Fruit fly (Drosophila melanogaster) whole organism, prepupa: ENCODE results near the gene CG7860.

ENCODE experiments used
- Blimp-1 ChIP-seq: fragments of 200-800 bp; sonication (Bioruptor generic); optimal IDR thresholded peaks from 3 replicates; lab custom pipeline; 2017; ENCODE audit warnings: missing biosample characterization, missing genetic modification characterization, mild to moderate bottlenecking, moderate library complexity, missing genetic modification reagents
- CG10631 ChIP-seq: fragments of 200-800 bp; sonication (Bioruptor generic); optimal IDR thresholded peaks from 2 replicates; lab custom pipeline; 2016; ENCODE audit warnings: missing biosample characterization, missing genetic modification characterization
- CG10669 ChIP-seq: fragments of 200-800 bp; sonication (Bioruptor generic); optimal IDR thresholded peaks from 3 replicates; lab custom pipeline; 2018; ENCODE audit warnings: missing biosample characterization, mild to moderate bottlenecking, missing genetic modification characterization, moderate library complexity
- CG11294 ChIP-seq: fragments of 200-800 bp; sonication (Bioruptor generic); IDR thresholded peaks from 2 replicates; pipeline ENCODE4 v1.3.6; 2022; ENCODE audit warnings: missing biosample characterization, missing genetic modification characterization
- CG11902 ChIP-seq: fragments of 200-800 bp; sonication (Bioruptor generic); optimal IDR thresholded peaks from 3 replicates; lab custom pipeline; 2016; ENCODE audit warnings: missing biosample characterization, missing genetic modification characterization
- CG15336 ChIP-seq: fragments of 200-800 bp; sonication (Bioruptor generic); IDR thresholded peaks from 2 replicates; pipeline ENCODE4 v1.3.6; 2022; ENCODE audit warnings: missing biosample characterization, missing genetic modification characterization
- CG1621 ChIP-seq: fragments of 200-800 bp; sonication (Bioruptor generic); optimal IDR thresholded peaks from 3 replicates; lab custom pipeline; 2018; ENCODE audit warnings: missing biosample characterization, mild to moderate bottlenecking, missing genetic modification characterization
- CG16779 ChIP-seq: fragments of 200-800 bp; sonication (Bioruptor generic); optimal IDR thresholded peaks from 3 replicates; lab custom pipeline; 2017; ENCODE audit warnings: missing biosample characterization, mild to moderate bottlenecking, missing genetic modification characterization
- CG3032 ChIP-seq: fragments of 200-800 bp; optimal IDR thresholded peaks from 2 replicates; lab custom pipeline; 2019; ENCODE audit warnings: missing biosample characterization, mild to moderate bottlenecking, missing genetic modification characterization, moderate library complexity
- CG31627 ChIP-seq: fragments of 200-800 bp; sonication (Bioruptor generic); optimal IDR thresholded peaks from 3 replicates; lab custom pipeline; 2016; ENCODE audit warnings: missing biosample characterization, missing genetic modification characterization
- CG32006 ChIP-seq: fragments of 200-800 bp; sonication (Bioruptor generic); optimal IDR thresholded peaks from 3 replicates; lab custom pipeline; 2017; ENCODE audit warnings: missing biosample characterization, mild to moderate bottlenecking, missing genetic modification characterization
- CG34406 ChIP-seq: fragments of 200-800 bp; sonication (Bioruptor generic); optimal IDR thresholded peaks from 3 replicates; lab custom pipeline; 2016; ENCODE audit warnings: missing biosample characterization, missing genetic modification characterization
- CG3919 ChIP-seq: fragments of 200-800 bp; sonication (Bioruptor generic); optimal IDR thresholded peaks from 3 replicates; lab custom pipeline; 2016; ENCODE audit warnings: missing biosample characterization, missing genetic modification characterization
- CG4318 ChIP-seq: fragments of 200-800 bp; sonication (Bioruptor generic); optimal IDR thresholded peaks from 3 replicates; lab custom pipeline; 2017; ENCODE audit warnings: missing biosample characterization, mild to moderate bottlenecking, missing genetic modification characterization
- CG6163 ChIP-seq: fragments of 200-800 bp; sonication (Bioruptor generic); IDR thresholded peaks from 3 replicates; pipeline ENCODE4 v1.3.6; 2022; ENCODE audit warnings: missing biosample characterization, missing genetic modification characterization
- CG6792 ChIP-seq: fragments of 200-800 bp; sonication (Bioruptor generic); optimal IDR thresholded peaks from 3 replicates; lab custom pipeline; 2016; ENCODE audit warnings: missing biosample characterization, missing genetic modification characterization
- CG6854 ChIP-seq: fragments of 200-800 bp; sonication (Bioruptor generic); optimal IDR thresholded peaks from 2 replicates; lab custom pipeline; 2017; ENCODE audit warnings: missing biosample characterization, mild to moderate bottlenecking, missing genetic modification characterization
- CG7368 ChIP-seq: fragments of 200-800 bp; sonication (Bioruptor generic); optimal IDR thresholded peaks from 3 replicates; lab custom pipeline; 2016; ENCODE audit warnings: missing biosample characterization, missing genetic modification characterization
- CG8119 ChIP-seq: fragments of 200-800 bp; sonication (Bioruptor generic); IDR thresholded peaks from 3 replicates; pipeline ENCODE4 v1.3.6; 2022; ENCODE audit warnings: missing biosample characterization, missing genetic modification characterization
- CG9139 ChIP-seq: fragments of 200-800 bp; sonication (Bioruptor generic); optimal IDR thresholded peaks from 3 replicates; lab custom pipeline; 2017; ENCODE audit warnings: missing biosample characterization, mild to moderate bottlenecking, missing genetic modification characterization
- Eip78C ChIP-seq: fragments of 200-800 bp; sonication (Bioruptor generic); peaks from one replicate; lab custom pipeline; 2016; ENCODE audit warnings: missing biosample characterization, missing genetic modification characterization
- Eip93F ChIP-seq: fragments of 200-800 bp; sonication (Bioruptor generic); optimal IDR thresholded peaks from 2 replicates; lab custom pipeline; 2016; ENCODE audit warnings: missing biosample characterization, mild to moderate bottlenecking, missing genetic modification characterization
- Ets21C ChIP-seq: fragments of 200-800 bp; sonication (Bioruptor generic); optimal IDR thresholded peaks from 3 replicates; lab custom pipeline; 2016; ENCODE audit warnings: missing biosample characterization, missing genetic modification characterization
- Ets96B ChIP-seq: fragments of 200-800 bp; optimal IDR thresholded peaks from 2 replicates; lab custom pipeline; 2019; ENCODE audit warnings: missing biosample characterization, mild to moderate bottlenecking, missing genetic modification characterization, moderate library complexity
- Gug ChIP-seq: fragments of 200-800 bp; sonication (Bioruptor generic); IDR thresholded peaks from 2 replicates; pipeline ENCODE4 v1.3.6; 2022; ENCODE audit warnings: missing biosample characterization, missing genetic modification characterization
- Hr38 ChIP-seq: sonication (Bioruptor generic); optimal IDR thresholded peaks from 2 replicates; lab custom pipeline; 2016; ENCODE audit warnings: missing biosample characterization, missing genetic modification characterization
- Hr39 ChIP-seq: fragments of 200-800 bp; sonication (Bioruptor generic); optimal IDR thresholded peaks from 2 replicates; lab custom pipeline; 2016; ENCODE audit warnings: missing biosample characterization, missing genetic modification characterization
- Hr4 ChIP-seq: fragments of 200-800 bp; sonication (Bioruptor generic); optimal IDR thresholded peaks from 3 replicates; lab custom pipeline; 2016; ENCODE audit warnings: missing biosample characterization, missing genetic modification characterization
- Met ChIP-seq: fragments of 200-800 bp; sonication (Bioruptor generic); optimal IDR thresholded peaks from 3 replicates; lab custom pipeline; 2016; ENCODE audit warnings: missing biosample characterization, missing genetic modification characterization
- OdsH ChIP-seq: fragments of 200-800 bp; sonication (Bioruptor generic); optimal IDR thresholded peaks from 3 replicates; lab custom pipeline; 2016; ENCODE audit warnings: missing biosample characterization, missing genetic modification characterization
- Sox14 ChIP-seq: fragments of 200-800 bp; sonication (Bioruptor generic); optimal IDR thresholded peaks from 3 replicates; lab custom pipeline; 2016; ENCODE audit warnings: missing biosample characterization, missing genetic modification characterization
- Sox15 ChIP-seq: fragments of 200-800 bp; sonication (Bioruptor generic); optimal IDR thresholded peaks from 3 replicates; lab custom pipeline; 2016; ENCODE audit warnings: missing biosample characterization, missing genetic modification characterization
- cyc ChIP-seq: fragments of 200-800 bp; sonication (Bioruptor generic); optimal IDR thresholded peaks from 3 replicates; lab custom pipeline; 2016; ENCODE audit warnings: missing biosample characterization, missing genetic modification characterization
- dac ChIP-seq: fragments of 200-800 bp; sonication (Bioruptor generic); optimal IDR thresholded peaks from 2 replicates; lab custom pipeline; 2017; ENCODE audit warnings: missing biosample characterization, mild to moderate bottlenecking, missing genetic modification characterization
- dsx ChIP-seq: fragments of 200-800 bp; optimal IDR thresholded peaks from 3 replicates; lab custom pipeline; 2019; ENCODE audit warnings: missing biosample characterization, mild to moderate bottlenecking, missing genetic modification characterization, moderate library complexity; ENCODE audit not compliant: poor library complexity, severe bottlenecking
- eg ChIP-seq: fragments of 200-800 bp; sonication (Bioruptor generic); IDR thresholded peaks from 3 replicates; pipeline ENCODE4 v1.3.6; 2022; ENCODE audit warnings: missing biosample characterization, missing genetic modification characterization
- esn ChIP-seq: fragments of 200-800 bp; sonication (Bioruptor generic); optimal IDR thresholded peaks from 2 replicates; lab custom pipeline; 2016; ENCODE audit warnings: missing biosample characterization, mild to moderate bottlenecking, missing genetic modification characterization, moderate library complexity
- fd59A ChIP-seq: fragments of 200-800 bp; sonication (Bioruptor generic); optimal IDR thresholded peaks from 2 replicates; lab custom pipeline; 2017; ENCODE audit warnings: missing biosample characterization, mild to moderate bottlenecking, missing genetic modification characterization, missing genetic modification reagents
- fd85E ChIP-seq: fragments of 200-800 bp; sonication (Bioruptor generic); optimal IDR thresholded peaks from 3 replicates; lab custom pipeline; 2016; ENCODE audit warnings: missing biosample characterization, missing genetic modification characterization
- fkh ChIP-seq: fragments of 200-800 bp; sonication (Bioruptor generic); optimal IDR thresholded peaks from 3 replicates; lab custom pipeline; 2017; ENCODE audit warnings: missing biosample characterization, mild to moderate bottlenecking, missing genetic modification characterization, moderate library complexity
- net ChIP-seq: fragments of 200-800 bp; sonication (Bioruptor generic); optimal IDR thresholded peaks from 3 replicates; lab custom pipeline; 2016; ENCODE audit warnings: missing biosample characterization, missing genetic modification characterization
- pdm3 ChIP-seq: fragments of 200-800 bp; sonication (Bioruptor generic); optimal IDR thresholded peaks from 3 replicates; lab custom pipeline; 2016; ENCODE audit warnings: missing biosample characterization, missing genetic modification characterization
- salr ChIP-seq, 2 experiments: fragments of 200-800 bp; sonication (Bioruptor generic); optimal IDR thresholded peaks; 3 replicates each; lab custom pipeline; 2016 to 2018; ENCODE audit warnings: missing biosample characterization in 2 of 2, missing genetic modification characterization in 2 of 2, mild to moderate bottlenecking in 1 of 2
- ss ChIP-seq, 2 experiments: fragments of 200-800 bp; sonication (Bioruptor generic); optimal IDR thresholded peaks; 2 replicates in 1 of 2; 3 replicates in 1 of 2; lab custom pipeline; 2017 to 2018; ENCODE audit warnings: mild to moderate bottlenecking in 2 of 2, missing biosample characterization in 2 of 2, missing genetic modification characterization in 2 of 2, moderate library complexity in 1 of 2
- svp ChIP-seq: fragments of 200-800 bp; sonication (Bioruptor generic); peaks from one replicate; lab custom pipeline; 2016; ENCODE audit warnings: missing biosample characterization, missing genetic modification characterization
- topi ChIP-seq: fragments of 200-800 bp; sonication (Bioruptor generic); optimal IDR thresholded peaks from 3 replicates; lab custom pipeline; 2016; ENCODE audit warnings: missing biosample characterization, missing genetic modification characterization
- vri ChIP-seq: fragments of 200-800 bp; sonication (Bioruptor generic); optimal IDR thresholded peaks from 3 replicates; lab custom pipeline; 2016; ENCODE audit warnings: missing biosample characterization, mild to moderate bottlenecking, missing genetic modification characterization

Gene CG7860

dm6 chrX:15610957-15611356 lies 42.2 kb downstream of the CG7860 start (continued):
- TF ChIP-seq dac (no peak), ss (GFP tag; optimal IDR thresholded peaks at IDR 0.05; lab: Kevin White, UChicago) (peak in 1 of 2 experiments; percentile 9), dsx (no peak), CG34406 (GFP tag; lab: Kevin White, UChicago) (peak; percentile 20), CG6854 (no peak), fd85E (GFP tag; lab: Kevin White, UChicago) (no peak), cyc (GFP tag; lab: Kevin White, UChicago) (no peak), Ets21C (GFP tag; lab: Kevin White, UChicago) (no peak), CG6163 (no peak), CG9139 (GFP tag; lab: Kevin White, UChicago) (no peak), Sox15 (GFP tag; lab: Kevin White, UChicago) (no peak), CG6792 (GFP tag; lab: Kevin White, UChicago) (no peak), CG32006 (GFP tag; lab: Kevin White, UChicago) (peak; percentile 53), esn (GFP tag; lab: Kevin White, UChicago) (peak; percentile 30), CG31627 (GFP tag; lab: Kevin White, UChicago) (peak; percentile 30), Hr39 (GFP tag; lab: Kevin White, UChicago) (peak; percentile 13), CG3032 (tag; lab: Kevin White, UChicago) (no peak), CG1621 (tag; lab: Kevin White, UChicago) (no peak), CG8119 (GFP tag; lab: Robert Waterston, UW) (no peak; the same call in 2 of the 3 replicates), CG11902 (GFP tag; lab: Kevin White, UChicago) (no peak), Met (GFP tag; lab: Kevin White, UChicago) (peak; percentile 48), topi (GFP tag; lab: Kevin White, UChicago) (peak; percentile 38)

dm6 chrX:15611795-15612194 lies 43.0 kb downstream of the CG7860 start:
- TF ChIP-seq ss (GFP tag; optimal IDR thresholded peaks at IDR 0.05; lab: Kevin White, UChicago) (peak in 1 of 2 experiments; percentile 21), Hr38 (GFP tag; lab: Kevin White, UChicago) (no peak), CG4318 (GFP tag; lab: Kevin White, UChicago) (no peak), CG11294 (GFP tag; lab: Robert Waterston, UW) (no peak), CG15336 (GFP tag; lab: Robert Waterston, UW) (peak; percentile 34; the same call in 1 of the 2 replicates), net (no peak), CG6854 (no peak), CG3032 (tag; lab: Kevin White, UChicago) (no peak), Blimp-1 (no peak), CG8119 (GFP tag; lab: Robert Waterston, UW) (0 out of 3 replicates have a peak, but pooled peaks have one; percentile 5), CG3919 (GFP tag; lab: Kevin White, UChicago) (peak; percentile 64)

dm6 chrX:15615426-15615825 lies 46.6 kb downstream of the CG7860 start:
- TF ChIP-seq Eip93F, result no peak
- peak; percentile 53 for TF ChIP-seq CG10631
- TF ChIP-seq CG10669 (GFP tag; lab: Kevin White, UChicago), result peak; percentile 34
- TF ChIP-seq CG3032 (tag; lab: Kevin White, UChicago), result no peak
- peak; percentile 61 for TF ChIP-seq Hr4 (GFP tag; lab: Kevin White, UChicago)
- peak; percentile 66 for TF ChIP-seq pdm3 (GFP tag; lab: Kevin White, UChicago)
- peak; percentile 72 for TF ChIP-seq Eip78C (GFP tag; lab: Kevin White, UChicago)
- peak; percentile 42 for TF ChIP-seq CG34406 (GFP tag; lab: Kevin White, UChicago)
- no peak for TF ChIP-seq vri (GFP tag; lab: Kevin White, UChicago)
- TF ChIP-seq CG11294 (GFP tag; lab: Robert Waterston, UW), result peak; percentile 40
- peak; percentile 47 for TF ChIP-seq Ets96B (tag; lab: Kevin White, UChicago)
- peak; percentile 62 for TF ChIP-seq cyc (GFP tag; lab: Kevin White, UChicago)
- peak; percentile 37 for TF ChIP-seq Ets21C (GFP tag; lab: Kevin White, UChicago)
- TF ChIP-seq topi (GFP tag; lab: Kevin White, UChicago), result peak; percentile 58
- TF ChIP-seq CG31627 (GFP tag; lab: Kevin White, UChicago), result peak; percentile 69
- TF ChIP-seq Sox14 (GFP tag; lab: Kevin White, UChicago), result peak; percentile 45
- no peak for TF ChIP-seq ss (GFP tag; optimal IDR thresholded peaks at IDR 0.05; lab: Kevin White, UChicago)
- no peak for TF ChIP-seq Blimp-1
- no peak for TF ChIP-seq fkh (GFP tag; lab: Kevin White, UChicago)
- no peak for TF ChIP-seq CG16779 (tag; lab: Kevin White, UChicago)
- TF ChIP-seq svp (GFP tag; lab: Kevin White, UChicago), result peak; percentile 66
- peak; percentile 61 for TF ChIP-seq OdsH
- TF ChIP-seq CG7368 (GFP tag; lab: Kevin White, UChicago), result no peak
- TF ChIP-seq Met (GFP tag; lab: Kevin White, UChicago), result peak; percentile 70
- TF ChIP-seq Gug (GFP tag; lab: Robert Waterston, UW), result peak; percentile 77
- peak in 1 of 2 experiments; percentile 50 for TF ChIP-seq salr (GFP tag; optimal IDR thresholded peaks at IDR 0.05; lab: Kevin White, UChicago)
- TF ChIP-seq net, result peak; percentile 47
- TF ChIP-seq eg (GFP tag; lab: Robert Waterston, UW), result peak; percentile 76
- no peak for TF ChIP-seq fd59A (GFP tag; lab: Kevin White, UChicago)
